Worm (Caenorhabditis elegans) whole organism, L4 larva: ENCODE results near the gene zip-6.

Source experiments
- F10B5.3 ChIP-seq: sonication (generic microtip); optimal IDR thresholded peaks from 2 replicates; lab custom pipeline; 2016; ENCODE audit warnings: mild to moderate bottlenecking, missing genetic modification characterization, missing compliant biosample characterization
- F44E2.7 ChIP-seq: fragments of 200-800 bp; sonication (Bioruptor generic); IDR thresholded peaks from 2 replicates; pipeline ENCODE4 v2.1.2; 2022; ENCODE audit warnings: missing genetic modification characterization, missing compliant biosample characterization
- T26A8.4 ChIP-seq: fragments of 200-800 bp; sonication (Bioruptor generic); IDR thresholded peaks from 2 replicates; pipeline ENCODE4 v1.3.6; 2022; ENCODE audit warnings: missing genetic modification characterization, missing compliant biosample characterization
- aha-1 ChIP-seq: fragments of 150-350 bp; peaks from one replicate; lab custom pipeline; 2014; ENCODE audit warnings: missing biosample characterization, missing genetic modification characterization
- aly-2 ChIP-seq: sonication (generic microtip); optimal IDR thresholded peaks from 2 replicates; lab custom pipeline; 2018; ENCODE audit warnings: missing biosample characterization, missing genetic modification characterization
- ama-1 ChIP-seq: fragments of 150-350 bp; optimal IDR thresholded peaks from 2 replicates; lab custom pipeline; 2014; ENCODE audit warnings: inconsistent platforms, mixed read lengths
- ceh-20 ChIP-seq: fragments of 200-800 bp; sonication (Bioruptor generic); IDR thresholded peaks from 2 replicates; pipeline ENCODE4 v1.3.6; 2022; ENCODE audit warnings: missing genetic modification reagents, missing genetic modification characterization, missing compliant biosample characterization
- ces-1 ChIP-seq: fragments of 150-350 bp; sonication (generic microtip); optimal IDR thresholded peaks from 4 replicates; lab custom pipeline; 2014; ENCODE audit warnings: missing biosample characterization, missing genetic modification reagents, missing genetic modification characterization
- cey-2 ChIP-seq: sonication (generic microtip); optimal IDR thresholded peaks from 3 replicates; lab custom pipeline; 2017; ENCODE audit warnings: missing genetic modification characterization, mild to moderate bottlenecking, missing compliant biosample characterization, antibody characterized with exemption, borderline replicate concordance; ENCODE audit not compliant: insufficient read depth
- daf-16 ChIP-seq, 3 experiments: sonication (generic microtip); optimal IDR thresholded peaks; 2 replicates each; lab custom pipeline; 2016 to 2017; ENCODE audit warnings: missing genetic modification characterization in 3 of 3, missing genetic modification reagents in 3 of 3, mild to moderate bottlenecking in 2 of 3, missing compliant biosample characterization in 2 of 3, missing biosample characterization in 1 of 3, moderate library complexity in 1 of 3
- dmd-6 ChIP-seq: fragments of 200-800 bp; sonication (Bioruptor generic); IDR thresholded peaks from 2 replicates; pipeline ENCODE4 v1.3.6; 2022; ENCODE audit warnings: missing genetic modification reagents, missing genetic modification characterization, missing compliant biosample characterization
- duxl-1 ChIP-seq: sonication (generic microtip); optimal IDR thresholded peaks from 2 replicates; lab custom pipeline; 2016; ENCODE audit warnings: mild to moderate bottlenecking, missing genetic modification characterization, moderate library complexity, missing compliant biosample characterization; ENCODE audit not compliant: poor library complexity
- dve-1 ChIP-seq: sonication (generic microtip); optimal IDR thresholded peaks from 2 replicates; lab custom pipeline; 2017; ENCODE audit warnings: antibody characterized with exemption, mild to moderate bottlenecking, missing genetic modification characterization, missing compliant biosample characterization; ENCODE audit not compliant: insufficient read depth
- hlh-11 ChIP-seq: fragments of 200-800 bp; sonication (Bioruptor generic); optimal IDR thresholded peaks from 2 replicates; lab custom pipeline; 2018; ENCODE audit warnings: mild to moderate bottlenecking, missing genetic modification characterization, missing compliant biosample characterization
- lim-7 ChIP-seq: fragments of 200-800 bp; sonication (Bioruptor generic); IDR thresholded peaks from 2 replicates; pipeline ENCODE4 v1.3.6; 2022; ENCODE audit warnings: missing genetic modification characterization, missing compliant biosample characterization
- lin-1 ChIP-seq: fragments of 200-800 bp; sonication (Bioruptor generic); IDR thresholded peaks from 2 replicates; pipeline ENCODE4 v1.3.6; 2022; ENCODE audit warnings: missing genetic modification reagents, missing genetic modification characterization, missing compliant biosample characterization
- lin-13 ChIP-seq: fragments of 150-350 bp; optimal IDR thresholded peaks from 2 replicates; lab custom pipeline; 2014; ENCODE audit warnings: missing biosample characterization, missing genetic modification reagents, missing genetic modification characterization
- lin-29 ChIP-seq: fragments of 200-800 bp; sonication (Bioruptor generic); IDR thresholded peaks from 2 replicates; pipeline ENCODE4 v1.3.6; 2022; ENCODE audit warnings: missing genetic modification reagents, missing genetic modification characterization, missing compliant biosample characterization
- madf-5 ChIP-seq, 2 experiments: fragments of 200-800 bp; sonication (Bioruptor generic); IDR thresholded peaks; 2 replicates each; pipeline ENCODE4 v1.3.6; 2022; ENCODE audit warnings: missing compliant biosample characterization in 2 of 2, missing genetic modification characterization in 2 of 2
- mes-2 ChIP-seq: sonication (generic microtip); optimal IDR thresholded peaks from 2 replicates; lab custom pipeline; 2016; ENCODE audit warnings: missing genotype, mild to moderate bottlenecking, missing genetic modification characterization, missing compliant biosample characterization; ENCODE audit not compliant: poor library complexity, severe bottlenecking
- mxl-2 ChIP-seq: fragments of 200-800 bp; sonication (Bioruptor generic); conservative IDR thresholded peaks from 2 replicates; pipeline ENCODE4 v1.3.6; 2022; ENCODE audit warnings: missing genetic modification reagents, missing genetic modification characterization, missing compliant biosample characterization
- mxl-3 ChIP-seq: fragments of 200-800 bp; sonication (Bioruptor generic); optimal IDR thresholded peaks from 2 replicates; lab custom pipeline; 2018; ENCODE audit warnings: mild to moderate bottlenecking, missing genetic modification characterization, missing compliant biosample characterization
- nhr-28 ChIP-seq: fragments of 150-350 bp; optimal IDR thresholded peaks from 2 replicates; lab custom pipeline; 2014; ENCODE audit warnings: missing biosample characterization, missing genetic modification characterization
- nhr-76 ChIP-seq: fragments of 150-350 bp; optimal IDR thresholded peaks from 2 replicates; lab custom pipeline; 2014; ENCODE audit warnings: missing biosample characterization, missing genetic modification characterization
- pqm-1 ChIP-seq: sonication (generic microtip); optimal IDR thresholded peaks from 2 replicates; lab custom pipeline; 2017; ENCODE audit warnings: missing biosample characterization, missing genetic modification characterization
- set-16 ChIP-seq: fragments of 200-800 bp; sonication (Bioruptor generic); IDR thresholded peaks from 2 replicates; pipeline ENCODE4 v1.3.6; 2022; ENCODE audit warnings: missing genetic modification reagents, missing genetic modification characterization, missing compliant biosample characterization
- skn-1 ChIP-seq: fragments of 150-350 bp; optimal IDR thresholded peaks from 2 replicates; lab custom pipeline; 2014; ENCODE audit warnings: missing biosample characterization, missing genetic modification characterization
- snpc-1.2 ChIP-seq: fragments of 200-800 bp; sonication (Bioruptor generic); IDR thresholded peaks from 2 replicates; pipeline ENCODE4 v1.3.6; 2022; ENCODE audit warnings: missing genetic modification reagents, missing genetic modification characterization, missing compliant biosample characterization
- snpc-4 ChIP-seq: fragments of 150-350 bp; optimal IDR thresholded peaks from 2 replicates; lab custom pipeline; 2014; ENCODE audit warnings: missing biosample characterization, missing genetic modification characterization
- tra-1 ChIP-seq: fragments of 200-800 bp; sonication (Bioruptor generic); IDR thresholded peaks from 2 replicates; pipeline ENCODE4 v1.3.6; 2022; ENCODE audit warnings: missing genetic modification reagents, missing genetic modification characterization, missing compliant biosample characterization
- unc-130 ChIP-seq: sonication (generic microtip); optimal IDR thresholded peaks from 2 replicates; lab custom pipeline; 2016; ENCODE audit warnings: missing genetic modification reagents, missing genetic modification characterization, missing compliant biosample characterization
- unc-39 ChIP-seq: sonication (generic microtip); optimal IDR thresholded peaks from 2 replicates; lab custom pipeline; 2017; ENCODE audit warnings: missing biosample characterization, missing genetic modification characterization
- unc-62 ChIP-seq, 3 experiments: fragments of 150-350 bp in 1 of 3; sonication (generic microtip); optimal IDR thresholded peaks in 2 of 3; peaks in 1 of 3; 1 replicate in 1 of 3; 2 replicates in 2 of 3; lab custom pipeline; 2014 to 2017; ENCODE audit warnings: missing biosample characterization in 3 of 3, missing genetic modification characterization in 3 of 3, missing genetic modification reagents in 3 of 3, missing genotype in 1 of 3
- zag-1 ChIP-seq: fragments of 150-350 bp; optimal IDR thresholded peaks from 2 replicates; lab custom pipeline; 2014; ENCODE audit warnings: missing biosample characterization, missing genetic modification characterization
- zfp-2 ChIP-seq: sonication (generic microtip); optimal IDR thresholded peaks from 2 replicates; lab custom pipeline; 2016; ENCODE audit warnings: mild to moderate bottlenecking, missing genetic modification characterization, missing compliant biosample characterization
- zip-2 ChIP-seq: fragments of 150-350 bp; optimal IDR thresholded peaks from 2 replicates; lab custom pipeline; 2014; ENCODE audit warnings: missing biosample characterization, missing genetic modification characterization

zip-6 gene

ce11 chrIV:11225206-11225605 is 7.3 kb upstream of the zip-6 start, which contains the start of gene col-125:
col-125 (plus strand) TSS chrIV:11225506.
- TF ChIP-seq snpc-1.2 (GFP tag; lab: Robert Waterston, UW), result no peak
- peak; percentile 28 for TF ChIP-seq ama-1 (lab: Kevin White, UChicago)
- TF ChIP-seq lin-29 (GFP tag; lab: Robert Waterston, UW), result no peak
- peak; percentile 23 for TF ChIP-seq aha-1 (tag; lab: Kevin White, UChicago)

ce11 chrIV:11223878-11224277 is 5.9 kb upstream of the zip-6 start, which contains the start of gene C29F4.3:
C29F4.3 (minus strand) TSS chrIV:11223978.
- TF ChIP-seq T26A8.4 (GFP tag; lab: Robert Waterston, UW) (no peak), lin-13 (GFP tag; lab: Kevin White, UChicago) (no peak), unc-39 (tag; lab: Kevin White, UChicago) (no peak), set-16 (no peak), ces-1 (no peak), madf-5 (GFP tag; IDR thresholded peaks at IDR 0.05; lab: Robert Waterston, UW) (no peak), zip-2 (tag; lab: Kevin White, UChicago) (no peak), mes-2 (tag; lab: Kevin White, UChicago) (no peak), aly-2 (no peak), dve-1 (tag; lab: Kevin White, UChicago) (no peak)

ce11 chrIV:11212978-11213377 is 5.0 kb downstream of the zip-6 start:
- no peak for TF ChIP-seq dve-1 (tag; lab: Kevin White, UChicago)
- peak; percentile 90 for TF ChIP-seq aha-1 (tag; lab: Kevin White, UChicago)
- TF ChIP-seq skn-1 (tag; lab: Kevin White, UChicago), result no peak

- TF ChIP-seq cey-2 (tag; lab: Kevin White, UChicago) (peak; percentile 48), nhr-76 (no peak), zag-1 (tag; lab: Kevin White, UChicago) (no peak), snpc-4 (no peak), pqm-1 (tag; lab: Kevin White, UChicago) (peak; percentile 95), F44E2.7 (no peak), mxl-2 (GFP tag; lab: Robert Waterston, UW) (no peak), F10B5.3 (no peak), unc-130 (GFP tag; lab: Kevin White, UChicago) (no peak), ama-1 (lab: Kevin White, UChicago) (no peak), hlh-11 (tag; lab: Kevin White, UChicago) (peak; percentile 39), tra-1 (0 out of 2 replicates have a peak, but pooled peaks have one; percentile 30), dmd-6 (GFP tag; lab: Robert Waterston, UW) (peak; percentile 57), skn-1 (tag; lab: Kevin White, UChicago) (no peak), aly-2 (no peak), lin-1 (0 out of 2 replicates have a peak, but pooled peaks have one; percentile 8), mxl-3 (GFP tag; lab: Kevin White, UChicago) (peak; percentile 30), lim-7 (GFP tag; lab: Robert Waterston, UW) (no peak), duxl-1 (tag; lab: Kevin White, UChicago) (no peak), daf-16 (GFP tag; optimal IDR thresholded peaks at IDR 0.05; lab: Kevin White, UChicago) (no peak), daf-16 (tag; optimal IDR thresholded peaks at IDR 0.05; lab: Kevin White, UChicago) (peak; percentile 15), ceh-20 (GFP tag; lab: Robert Waterston, UW) (no peak), nhr-28 (peak; percentile 87), dve-1 (tag; lab: Kevin White, UChicago) (peak; percentile 50), zfp-2 (no peak), aha-1 (tag; lab: Kevin White, UChicago) (peak; percentile 86), unc-62 (GFP tag; optimal IDR thresholded peaks at IDR 0.05 in 1 of 2; lab: Kevin White, UChicago) (peak in 1 of 2 experiments; percentile 96), unc-62 (tag; optimal IDR thresholded peaks at IDR 0.05; lab: Kevin White, UChicago) (no peak)
These were observed 6.4 kb downstream of the zip-6 start for ce11 chrIV:11211547-11211946.
